Fruit fly (Drosophila melanogaster) whole organism, embryonic: ENCODE data around the gene CG17625.

Source experiments
- Abd-B ChIP-seq: fragments of 200-800 bp; sonication (Bioruptor generic); optimal IDR thresholded peaks from 2 replicates; lab custom pipeline; 2018; ENCODE audit warnings: missing biosample characterization, mild to moderate bottlenecking, missing genetic modification characterization, moderate library complexity
- Aef1 ChIP-seq: fragments of 200-800 bp; sonication (Bioruptor generic); IDR thresholded peaks from 3 replicates; pipeline ENCODE4 v1.3.6; 2022; ENCODE audit warnings: missing biosample characterization, missing genetic modification characterization
- Atf-2 ChIP-seq: fragments of 200-800 bp; sonication (Bioruptor generic); optimal IDR thresholded peaks from 2 replicates; lab custom pipeline; 2016; ENCODE audit warnings: missing biosample characterization, missing genetic modification characterization
- CG10654 ChIP-seq: fragments of 200-800 bp; sonication (Bioruptor generic); optimal IDR thresholded peaks from 2 replicates; lab custom pipeline; 2016; ENCODE audit warnings: missing biosample characterization, missing genetic modification characterization
- CG11723 ChIP-seq: fragments of 200-800 bp; sonication (Bioruptor generic); optimal IDR thresholded peaks from 2 replicates; lab custom pipeline; 2017; ENCODE audit warnings: missing biosample characterization, mild to moderate bottlenecking, missing genetic modification characterization
- CG13296 ChIP-seq: fragments of 200-800 bp; sonication (Bioruptor generic); optimal IDR thresholded peaks from 3 replicates; lab custom pipeline; 2018; ENCODE audit warnings: missing biosample characterization, mild to moderate bottlenecking, missing genetic modification characterization
- CG13624 ChIP-seq: fragments of 200-800 bp; sonication (Bioruptor generic); optimal IDR thresholded peaks from 2 replicates; lab custom pipeline; 2016; ENCODE audit warnings: missing biosample characterization, missing genetic modification characterization
- CG14441 ChIP-seq: fragments of 200-800 bp; sonication (Bioruptor generic); IDR thresholded peaks from 2 replicates; pipeline ENCODE4 v1.3.6; 2022; ENCODE audit warnings: missing biosample characterization, missing genetic modification characterization
- CG15601 ChIP-seq: fragments of 200-800 bp; sonication (Bioruptor generic); optimal IDR thresholded peaks from 3 replicates; lab custom pipeline; 2019; ENCODE audit warnings: missing biosample characterization, mild to moderate bottlenecking, missing genetic modification characterization, moderate library complexity
- CG17568 ChIP-seq: fragments of 200-800 bp; sonication (Bioruptor generic); optimal IDR thresholded peaks from 2 replicates; lab custom pipeline; 2018; ENCODE audit warnings: missing biosample characterization, mild to moderate bottlenecking, missing genetic modification characterization, moderate library complexity
- CG18619 ChIP-seq: fragments of 200-800 bp; sonication (Bioruptor generic); optimal IDR thresholded peaks from 3 replicates; lab custom pipeline; 2017; ENCODE audit warnings: missing biosample characterization, mild to moderate bottlenecking, missing genetic modification characterization
- CG2116 ChIP-seq: fragments of 200-800 bp; sonication (Bioruptor generic); optimal IDR thresholded peaks from 3 replicates; lab custom pipeline; 2018; ENCODE audit warnings: missing biosample characterization, mild to moderate bottlenecking, missing genetic modification characterization
- CG30403 ChIP-seq: fragments of 200-800 bp; sonication (Bioruptor generic); optimal IDR thresholded peaks from 3 replicates; lab custom pipeline; 2016; ENCODE audit warnings: missing biosample characterization, missing genetic modification characterization
- CG4820 ChIP-seq: fragments of 200-800 bp; sonication (Bioruptor generic); optimal IDR thresholded peaks from 3 replicates; lab custom pipeline; 2016; ENCODE audit warnings: missing biosample characterization, missing genetic modification characterization
- CG7745 ChIP-seq: fragments of 200-800 bp; sonication (Bioruptor generic); optimal IDR thresholded peaks from 2 replicates; lab custom pipeline; 2018; ENCODE audit warnings: missing biosample characterization, mild to moderate bottlenecking, missing genetic modification characterization, moderate library complexity
- CG7839 ChIP-seq: fragments of 200-800 bp; sonication (Bioruptor generic); optimal IDR thresholded peaks from 3 replicates; lab custom pipeline; 2018; ENCODE audit warnings: missing biosample characterization, mild to moderate bottlenecking, missing genetic modification characterization, moderate library complexity
- CG8281 ChIP-seq: fragments of 200-800 bp; sonication (Bioruptor generic); optimal IDR thresholded peaks from 2 replicates; lab custom pipeline; 2018; ENCODE audit warnings: missing biosample characterization, mild to moderate bottlenecking, missing genetic modification characterization, moderate library complexity
- CG8388 ChIP-seq: fragments of 200-800 bp; sonication (Bioruptor generic); optimal IDR thresholded peaks from 2 replicates; lab custom pipeline; 2019; ENCODE audit warnings: missing biosample characterization, mild to moderate bottlenecking, missing genetic modification characterization, moderate library complexity
- CG8765 ChIP-seq: fragments of 200-800 bp; sonication (Bioruptor generic); IDR thresholded peaks from 2 replicates; pipeline ENCODE4 v1.3.6; 2022; ENCODE audit warnings: missing biosample characterization, missing genetic modification characterization
- Dek ChIP-seq: fragments of 200-800 bp; sonication (Bioruptor generic); optimal IDR thresholded peaks from 3 replicates; lab custom pipeline; 2019; ENCODE audit warnings: missing biosample characterization, mild to moderate bottlenecking, missing genetic modification characterization, moderate library complexity
- Ets97D ChIP-seq: fragments of 200-800 bp; sonication (Bioruptor generic); optimal IDR thresholded peaks from 3 replicates; lab custom pipeline; 2016; ENCODE audit warnings: missing biosample characterization, missing genetic modification characterization
- H15 ChIP-seq: fragments of 200-800 bp; sonication (Bioruptor generic); IDR thresholded peaks from 3 replicates; pipeline ENCODE4 v1.3.6; 2022; ENCODE audit warnings: missing biosample characterization, missing genetic modification characterization
- HmgD ChIP-seq: fragments of 200-800 bp; sonication (Bioruptor generic); optimal IDR thresholded peaks from 3 replicates; lab custom pipeline; 2016; ENCODE audit warnings: missing biosample characterization, missing genetic modification characterization
- Hr3 ChIP-seq: fragments of 200-800 bp; sonication (Bioruptor generic); optimal IDR thresholded peaks from 3 replicates; lab custom pipeline; 2016; ENCODE audit warnings: missing biosample characterization, missing genetic modification characterization
- PHDP ChIP-seq: fragments of 200-800 bp; sonication (Bioruptor generic); optimal IDR thresholded peaks from 3 replicates; lab custom pipeline; 2018; ENCODE audit warnings: missing biosample characterization, mild to moderate bottlenecking, missing genetic modification characterization, moderate library complexity
- Ptx1 ChIP-seq: fragments of 200-800 bp; sonication (Bioruptor generic); IDR thresholded peaks from 2 replicates; pipeline ENCODE4 v1.3.6; 2022; ENCODE audit warnings: missing biosample characterization, missing genetic modification characterization
- Scr ChIP-seq: fragments of 200-800 bp; sonication (Bioruptor generic); IDR thresholded peaks from 2 replicates; pipeline ENCODE4 v1.3.6; 2022; ENCODE audit warnings: missing biosample characterization, missing genetic modification characterization; ENCODE audit not compliant: partially characterized antibody
- ap ChIP-seq: fragments of 200-800 bp; sonication (Bioruptor generic); IDR thresholded peaks from 2 replicates; pipeline ENCODE4 v1.3.6; 2022; ENCODE audit warnings: missing biosample characterization, missing genetic modification characterization
- bbx ChIP-seq: fragments of 200-800 bp; sonication (Bioruptor generic); IDR thresholded peaks from 2 replicates; pipeline ENCODE4 v1.3.6; 2022; ENCODE audit warnings: missing biosample characterization, missing genetic modification characterization; ENCODE audit not compliant: partially characterized antibody
- cas ChIP-seq: fragments of 200-800 bp; sonication (Bioruptor generic); IDR thresholded peaks from 2 replicates; pipeline ENCODE4 v1.3.6; 2022; ENCODE audit warnings: missing biosample characterization, missing genetic modification characterization
- caup ChIP-seq: fragments of 200-800 bp; sonication (Bioruptor generic); optimal IDR thresholded peaks from 3 replicates; lab custom pipeline; 2017; ENCODE audit warnings: missing biosample characterization, mild to moderate bottlenecking, missing genetic modification characterization, moderate library complexity; ENCODE audit not compliant: severe bottlenecking
- chn ChIP-seq: fragments of 200-800 bp; sonication (Bioruptor generic); optimal IDR thresholded peaks from 2 replicates; lab custom pipeline; 2016; ENCODE audit warnings: missing biosample characterization, missing genetic modification characterization
- ci ChIP-seq: fragments of 200-800 bp; sonication (Bioruptor generic); IDR thresholded peaks from 3 replicates; pipeline ENCODE4 v1.3.6; 2022; ENCODE audit warnings: missing biosample characterization, missing genetic modification characterization
- en ChIP-seq: fragments of 200-800 bp; sonication (Bioruptor generic); optimal IDR thresholded peaks from 2 replicates; lab custom pipeline; 2016; ENCODE audit warnings: missing biosample characterization, missing genetic modification characterization
- ewg ChIP-seq: fragments of 200-800 bp; sonication (Bioruptor generic); optimal IDR thresholded peaks from 3 replicates; lab custom pipeline; 2017; ENCODE audit warnings: mild to moderate bottlenecking, missing biosample characterization, missing genetic modification reagents, missing genetic modification characterization
- gce ChIP-seq: fragments of 200-800 bp; sonication (Bioruptor generic); IDR thresholded peaks from 3 replicates; pipeline ENCODE4 v1.3.6; 2022; ENCODE audit warnings: missing biosample characterization, missing genetic modification characterization
- h ChIP-seq: fragments of >200 bp; optimal IDR thresholded peaks from 2 replicates; lab custom pipeline; 2017
- ind ChIP-seq: fragments of 200-800 bp; sonication (Bioruptor generic); optimal IDR thresholded peaks from 3 replicates; lab custom pipeline; 2016; ENCODE audit warnings: missing biosample characterization, missing genetic modification characterization
- insv ChIP-seq, 2 experiments: fragments of 200-800 bp; sonication (Bioruptor generic); optimal IDR thresholded peaks; 3 replicates each; lab custom pipeline; 2016 to 2018; ENCODE audit warnings: missing biosample characterization in 2 of 2, missing genetic modification characterization in 2 of 2
- jigr1 ChIP-seq: fragments of 200-800 bp; sonication (Bioruptor generic); IDR thresholded peaks from 3 replicates; pipeline ENCODE4 v1.3.6; 2022; ENCODE audit warnings: missing biosample characterization, missing genetic modification characterization
- lbe ChIP-seq: fragments of 200-800 bp; sonication (Bioruptor generic); optimal IDR thresholded peaks from 2 replicates; lab custom pipeline; 2016; ENCODE audit warnings: missing biosample characterization, mild to moderate bottlenecking, missing genetic modification characterization
- repo ChIP-seq: fragments of 200-800 bp; sonication (Bioruptor generic); optimal IDR thresholded peaks from 2 replicates; lab custom pipeline; 2016; ENCODE audit warnings: missing biosample characterization, missing genetic modification characterization
- sisA ChIP-seq: fragments of 200-800 bp; sonication (Bioruptor generic); IDR thresholded peaks from 2 replicates; pipeline ENCODE4 v1.3.6; 2022; ENCODE audit warnings: missing biosample characterization, missing genetic modification characterization
- tio ChIP-seq: fragments of 200-800 bp; sonication (Bioruptor generic); optimal IDR thresholded peaks from 2 replicates; lab custom pipeline; 2017; ENCODE audit warnings: missing biosample characterization, missing genetic modification characterization, inconsistent platforms
- trem ChIP-seq: fragments of 200-800 bp; optimal IDR thresholded peaks from 3 replicates; lab custom pipeline; 2019; ENCODE audit warnings: missing biosample characterization, mild to moderate bottlenecking, missing genetic modification characterization, moderate library complexity
- vfl ChIP-seq: fragments of 200-800 bp; sonication (Bioruptor generic); optimal IDR thresholded peaks from 2 replicates; lab custom pipeline; 2016; ENCODE audit warnings: missing biosample characterization, missing genetic modification characterization
- wor ChIP-seq: fragments of 200-800 bp; sonication (Bioruptor generic); IDR thresholded peaks from 2 replicates; pipeline ENCODE4 v1.3.6; 2022; ENCODE audit warnings: missing biosample characterization, missing genetic modification characterization
- z ChIP-seq: fragments of 200-800 bp; sonication (Bioruptor generic); IDR thresholded peaks from 3 replicates; pipeline ENCODE4 v1.3.6; 2022; ENCODE audit warnings: missing biosample characterization, missing genetic modification characterization
- zf30C ChIP-seq: fragments of 200-800 bp; sonication (Bioruptor generic); optimal IDR thresholded peaks from 3 replicates; lab custom pipeline; 2018; ENCODE audit warnings: missing biosample characterization, mild to moderate bottlenecking, missing genetic modification characterization
- zfh2 ChIP-seq: fragments of 200-800 bp; sonication (Bioruptor generic); optimal IDR thresholded peaks from 2 replicates; lab custom pipeline; 2016; ENCODE audit warnings: missing biosample characterization, missing genetic modification characterization

CG17625 gene

dm6 chr3R:22667284-22667958, 19.2 kb upstream of the CG17625 start (continued):
- TF ChIP-seq ind (GFP tag; lab: Kevin White, UChicago) = peak; percentile 81
- TF ChIP-seq CG4820 (GFP tag; lab: Kevin White, UChicago) = peak; percentile 87
- TF ChIP-seq CG8388 = peak; percentile 84
- TF ChIP-seq Ptx1 = peak; percentile 73
- no peak for TF ChIP-seq HmgD (GFP tag; lab: Kevin White, UChicago)
- TF ChIP-seq bbx (GFP tag; lab: Robert Waterston, UW) = no peak
- TF ChIP-seq ci = peak; percentile 84
- TF ChIP-seq CG7745 (tag; lab: Kevin White, UChicago) = no peak
- TF ChIP-seq trem (tag; lab: Kevin White, UChicago) = peak; percentile 92
- peak; percentile 76 for TF ChIP-seq CG15601 (tag; lab: Kevin White, UChicago)
- TF ChIP-seq CG30403 = peak; percentile 80
- TF ChIP-seq CG14441 (GFP tag; lab: Robert Waterston, UW) = peak; percentile 71
- TF ChIP-seq z (GFP tag; lab: Robert Waterston, UW) = no peak; the same call in 2 of the 3 replicates
- TF ChIP-seq gce = no peak
- no peak for TF ChIP-seq cas (GFP tag; lab: Robert Waterston, UW)
- peak; percentile 68 for TF ChIP-seq CG13296 (GFP tag; lab: Kevin White, UChicago)
- peak; percentile 61; the same call in 1 of the 3 replicates for TF ChIP-seq jigr1 (GFP tag; lab: Robert Waterston, UW)
- peak; percentile 45 for TF ChIP-seq CG2116 (GFP tag; lab: Kevin White, UChicago)
- TF ChIP-seq en = no peak
- peak; percentile 76 for TF ChIP-seq wor (GFP tag; lab: Robert Waterston, UW)
- peak; percentile 58; the same call in 2 of the 3 replicates for TF ChIP-seq Aef1
- peak; percentile 75 for TF ChIP-seq CG8281 (tag; lab: Kevin White, UChicago)
- TF ChIP-seq h (lab: Kevin White, UChicago) = no peak
- TF ChIP-seq chn (GFP tag; lab: Kevin White, UChicago) = peak; percentile 43
- peak; percentile 64 for TF ChIP-seq tio
- no peak; the same call in 1 of the 2 replicates for TF ChIP-seq CG8765 (GFP tag; lab: Robert Waterston, UW)
- peak; percentile 93 for TF ChIP-seq Abd-B (GFP tag; lab: Kevin White, UChicago)
- TF ChIP-seq zf30C = peak; percentile 80
- TF ChIP-seq lbe = peak; percentile 73
- no peak for TF ChIP-seq Scr (GFP tag; lab: Robert Waterston, UW)
- peak; percentile 73 for TF ChIP-seq PHDP (tag; lab: Kevin White, UChicago)
- peak; percentile 74 for TF ChIP-seq Atf-2 (GFP tag; lab: Kevin White, UChicago)
- TF ChIP-seq ap = peak; percentile 61; the same call in 1 of the 2 replicates
- peak; percentile 60 for TF ChIP-seq CG11723
- peak; percentile 64 for TF ChIP-seq Hr3 (GFP tag; lab: Kevin White, UChicago)
- peak; percentile 94 for TF ChIP-seq CG7839 (tag; lab: Kevin White, UChicago)
- no peak for TF ChIP-seq insv (GFP tag; optimal IDR thresholded peaks at IDR 0.05; lab: Kevin White, UChicago)
- peak; percentile 2 for TF ChIP-seq repo (GFP tag; lab: Kevin White, UChicago)
- peak; percentile 23 for TF ChIP-seq caup (GFP tag; lab: Kevin White, UChicago)
- peak; percentile 74 for TF ChIP-seq ewg (GFP tag; lab: Kevin White, UChicago)
- TF ChIP-seq Ets97D (GFP tag; lab: Kevin White, UChicago) = peak; percentile 13
- peak; percentile 86 for TF ChIP-seq sisA (GFP tag; lab: Robert Waterston, UW)
- no peak for TF ChIP-seq vfl (GFP tag; lab: Kevin White, UChicago)
- TF ChIP-seq CG13624 (GFP tag; lab: Kevin White, UChicago) = peak; percentile 55
- TF ChIP-seq CG17568 = peak; percentile 49
- no peak for TF ChIP-seq zfh2 (GFP tag; lab: Kevin White, UChicago)
- peak; percentile 69 for TF ChIP-seq CG18619 (GFP tag; lab: Kevin White, UChicago)
- TF ChIP-seq Dek (tag; lab: Kevin White, UChicago) = peak; percentile 39
- TF ChIP-seq H15 = peak; percentile 69; the same call in 2 of the 3 replicates
- TF ChIP-seq CG10654 (GFP tag; lab: Kevin White, UChicago) = peak; percentile 83
